Fruit fly (Drosophila melanogaster): ENCODE data around the gene Qtzl.
A peak's percentile ranks its signal among the peaks of the same experiment; 100 is the strongest.

The Qtzl gene

dm6 chr2L:11948479-11948878 lies 47.1 kb upstream of the Qtzl start (continued):
- TF ChIP-seq Ets65A (GFP tag): peak; percentile 19

- TF ChIP-seq bsh (GFP tag; optimal IDR thresholded peaks at IDR 0.05): peak; percentile 63 to 76
- TF ChIP-seq tio (GFP tag; optimal IDR thresholded peaks at IDR 0.05): peak; percentile 22
- TF ChIP-seq otp (GFP tag; IDR thresholded peaks at IDR 0.05): peak; percentile 37; the same call in 1 of the 3 replicates
- peak; percentile 55 for TF ChIP-seq Xbp1 (GFP tag; optimal IDR thresholded peaks at IDR 0.05)
- peak; percentile 18 for TF ChIP-seq CG1602 (GFP tag; optimal IDR thresholded peaks at IDR 0.05)
- no peak for TF ChIP-seq Hr78 (GFP tag; optimal IDR thresholded peaks at IDR 0.05)
- peak; percentile 6 for TF ChIP-seq Max (GFP tag; optimal IDR thresholded peaks at IDR 0.05)
- no peak for TF ChIP-seq bbx (GFP tag; IDR thresholded peaks at IDR 0.05; ENCODE audit: partially characterized antibody)
- TF ChIP-seq bab2 (GFP tag; optimal IDR thresholded peaks at IDR 0.05): peak; percentile 8
- peak; percentile 37 for TF ChIP-seq NfI (GFP tag; optimal IDR thresholded peaks at IDR 0.05)
- peak; percentile 67 for TF ChIP-seq Sox102F (GFP tag; optimal IDR thresholded peaks at IDR 0.05)
- peak; percentile 62 for TF ChIP-seq CG10959 (GFP tag; IDR thresholded peaks at IDR 0.05)
- no peak for TF ChIP-seq trem (tag; optimal IDR thresholded peaks at IDR 0.05)
- TF ChIP-seq oc (tag; optimal IDR thresholded peaks at IDR 0.05): peak; percentile 37
- TF ChIP-seq tgo (GFP tag; IDR thresholded peaks at IDR 0.05): peak; percentile 64
- TF ChIP-seq CG17361 (GFP tag; IDR thresholded peaks at IDR 0.05): 0 out of 3 replicates have a peak, but pooled peaks have one; percentile 23
- peak; percentile 51; the same call in 1 of the 2 replicates for TF ChIP-seq ara (GFP tag; IDR thresholded peaks at IDR 0.05)
- peak; percentile 30 for TF ChIP-seq CG4820 (GFP tag; optimal IDR thresholded peaks at IDR 0.05)
- peak; percentile 29 for TF ChIP-seq CG9437 (GFP tag; optimal IDR thresholded peaks at IDR 0.05)
- TF ChIP-seq CG17328 (GFP tag; IDR thresholded peaks at IDR 0.05): peak; percentile 68
- peak; percentile 57 for TF ChIP-seq CG2712 (tag; optimal IDR thresholded peaks at IDR 0.05)
- no peak for TF ChIP-seq Dref (GFP tag; IDR thresholded peaks at IDR 0.05)
- peak; percentile 14 for TF ChIP-seq CG10209 (GFP tag; optimal IDR thresholded peaks at IDR 0.05)
- TF ChIP-seq Eip74EF (GFP tag; optimal IDR thresholded peaks at IDR 0.05): no peak
- TF ChIP-seq Camta (GFP tag; optimal IDR thresholded peaks at IDR 0.05): peak; percentile 12
- peak; percentile 36 for TF ChIP-seq D19A (tag; optimal IDR thresholded peaks at IDR 0.05)
- TF ChIP-seq sens (GFP tag): peak; percentile 91
- peak; percentile 78; the same call in 2 of the 3 replicates for TF ChIP-seq ci (GFP tag; IDR thresholded peaks at IDR 0.05)
- TF ChIP-seq CG5245 (GFP tag; optimal IDR thresholded peaks at IDR 0.05): peak; percentile 2
- no peak for TF ChIP-seq ash1 (GFP tag; optimal IDR thresholded peaks at IDR 0.05)
- TF ChIP-seq Drgx (GFP tag; IDR thresholded peaks at IDR 0.05): peak; percentile 94
- no peak for TF ChIP-seq CG18619 (GFP tag; optimal IDR thresholded peaks at IDR 0.05)
- TF ChIP-seq pita (GFP tag; optimal IDR thresholded peaks at IDR 0.05): no peak
- TF ChIP-seq H15 (GFP tag; IDR thresholded peaks at IDR 0.05): 0 out of 3 replicates have a peak, but pooled peaks have one; percentile 14
- TF ChIP-seq CG12391 (tag; optimal IDR thresholded peaks at IDR 0.05): peak; percentile 44
- TF ChIP-seq ssp (GFP tag; IDR thresholded peaks at IDR 0.05): 0 out of 2 replicates have a peak, but pooled peaks have one; percentile 7
- TF ChIP-seq CG14667 (GFP tag; IDR thresholded peaks at IDR 0.05): peak; percentile 40; the same call in 1 of the 2 replicates
- 0 out of 3 replicates have a peak, but pooled peaks have one; percentile 35 for TF ChIP-seq CG11695 (GFP tag; IDR thresholded peaks at IDR 0.05)
- 0 out of 2 replicates have a peak, but pooled peaks have one; percentile 4 for TF ChIP-seq Rx (GFP tag; IDR thresholded peaks at IDR 0.05)
- peak; percentile 32 for TF ChIP-seq CG18262 (tag; optimal IDR thresholded peaks at IDR 0.05)
- peak; percentile 57; the same call in 1 of the 2 replicates for TF ChIP-seq vvl (GFP tag; IDR thresholded peaks at IDR 0.05)
- peak; percentile 19 for TF ChIP-seq ind (GFP tag; optimal IDR thresholded peaks at IDR 0.05)
- peak; percentile 36 for TF ChIP-seq CG30403 (GFP tag; optimal IDR thresholded peaks at IDR 0.05)
- TF ChIP-seq dysf (GFP tag; IDR thresholded peaks at IDR 0.05): peak; percentile 62
- TF ChIP-seq CG9817 (tag; optimal IDR thresholded peaks at IDR 0.05): peak; percentile 20
- no peak for TF ChIP-seq CG30020 (tag; optimal IDR thresholded peaks at IDR 0.05)
- TF ChIP-seq CG11093 (GFP tag; IDR thresholded peaks at IDR 0.05): no peak
- peak; percentile 18 for TF ChIP-seq CG17359 (tag; optimal IDR thresholded peaks at IDR 0.05)
Measured at dm6 chr2L:11949917-11950316, 45.6 kb upstream of the Qtzl start.

Measured in whole organism, embryonic.